Fruit fly (Drosophila melanogaster): Measurements from ENCODE around the gene Nufip.

The Nufip gene

dm6 chr3L:18790630-18791167 is 42.5 kb upstream of the Nufip start:
- peak; percentile 96 for TF ChIP-seq CG12605 (GFP tag; IDR thresholded peaks at IDR 0.05)
- TF ChIP-seq gl (tag; optimal IDR thresholded peaks at IDR 0.05): peak; percentile 91
- peak; percentile 69 for TF ChIP-seq CG8159 (tag; optimal IDR thresholded peaks at IDR 0.05)
- TF ChIP-seq D1 (tag; optimal IDR thresholded peaks at IDR 0.05): no peak
- peak; percentile 81 for TF ChIP-seq Ets98B (GFP tag; IDR thresholded peaks at IDR 0.05)
- no peak for TF ChIP-seq EcR (GFP tag; optimal IDR thresholded peaks at IDR 0.05)
- TF ChIP-seq rn (GFP tag; IDR thresholded peaks at IDR 0.05): peak; percentile 75
- no peak for TF ChIP-seq CG10348 (GFP tag; IDR thresholded peaks at IDR 0.05)
- TF ChIP-seq CG32121 (GFP tag; IDR thresholded peaks at IDR 0.05): peak; percentile 79
- TF ChIP-seq Pif1B (GFP tag; optimal IDR thresholded peaks at IDR 0.05): peak; percentile 27
- TF ChIP-seq CG34367 (tag; optimal IDR thresholded peaks at IDR 0.05): peak; percentile 77
- TF ChIP-seq CG13204 (GFP tag; optimal IDR thresholded peaks at IDR 0.05): peak; percentile 80
- TF ChIP-seq CG15710 (tag; optimal IDR thresholded peaks at IDR 0.05): peak; percentile 66
- TF ChIP-seq fd96Ca (GFP tag; IDR thresholded peaks at IDR 0.05): peak; percentile 71; the same call in 2 of the 3 replicates
- TF ChIP-seq Pif1A (GFP tag; optimal IDR thresholded peaks at IDR 0.05): peak; percentile 83
- TF ChIP-seq CG4496 (GFP tag; IDR thresholded peaks at IDR 0.05): peak; percentile 89
- peak; percentile 53 for TF ChIP-seq CG9948 (tag; optimal IDR thresholded peaks at IDR 0.05)
- peak; percentile 71 for TF ChIP-seq CG8301 (tag; optimal IDR thresholded peaks at IDR 0.05)
- TF ChIP-seq Snoo (tag; optimal IDR thresholded peaks at IDR 0.05): peak; percentile 36
- peak; percentile 81 for TF ChIP-seq CG14655 (GFP tag; optimal IDR thresholded peaks at IDR 0.05)
- TF ChIP-seq CG17806 (tag; optimal IDR thresholded peaks at IDR 0.05): peak; percentile 63

DNA sequence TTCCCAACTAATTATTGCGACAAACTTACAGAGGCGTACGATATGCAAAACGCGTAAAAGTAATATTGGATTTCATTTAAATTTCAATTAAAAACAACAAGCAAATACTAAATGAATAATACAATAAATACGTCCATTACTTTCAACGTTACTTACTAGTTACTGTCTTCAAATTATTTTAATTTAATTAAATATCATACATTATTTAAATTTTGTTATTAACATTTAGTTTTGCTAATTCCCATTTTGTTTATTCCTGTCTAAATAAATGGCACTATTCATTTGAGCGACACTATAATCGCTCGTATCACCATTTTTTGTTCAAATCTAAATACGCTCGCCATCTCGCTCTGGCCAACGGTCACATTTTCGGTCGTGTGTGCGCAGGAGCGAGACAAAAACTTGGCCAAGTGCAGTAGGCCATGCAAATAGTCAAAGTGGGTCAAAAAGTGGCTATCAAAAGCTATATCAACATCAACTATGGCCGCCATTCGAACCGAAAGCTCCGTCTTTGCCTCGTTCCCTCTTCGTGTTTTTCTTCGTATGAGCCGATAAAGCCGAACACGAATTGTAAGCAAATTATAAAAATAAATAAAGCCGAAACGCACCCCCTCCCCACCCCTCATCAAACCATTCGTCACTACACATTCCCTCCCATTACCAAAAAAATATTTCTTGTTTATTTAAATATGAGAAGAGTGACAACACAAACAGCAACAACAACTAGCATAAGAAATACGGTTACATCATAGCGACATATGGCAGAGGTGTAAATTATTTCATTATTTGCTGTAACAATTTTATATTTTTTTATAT is 41.2 kb upstream of the Nufip start:
- no peak for TF ChIP-seq Snoo (tag; optimal IDR thresholded peaks at IDR 0.05)
- no peak for TF ChIP-seq Pif1B (GFP tag; optimal IDR thresholded peaks at IDR 0.05)
- TF ChIP-seq CG15710 (tag; optimal IDR thresholded peaks at IDR 0.05): no peak
- TF ChIP-seq CG17806 (tag; optimal IDR thresholded peaks at IDR 0.05): no peak
- TF ChIP-seq D1 (tag; optimal IDR thresholded peaks at IDR 0.05): no peak
- TF ChIP-seq CG14655 (GFP tag; optimal IDR thresholded peaks at IDR 0.05): no peak
- TF ChIP-seq Ets98B (GFP tag; IDR thresholded peaks at IDR 0.05): no peak; the same call in 1 of the 2 replicates
- peak; percentile 20; the same call in 1 of the 2 replicates for TF ChIP-seq CG12605 (GFP tag; IDR thresholded peaks at IDR 0.05)
- TF ChIP-seq CG10348 (GFP tag; IDR thresholded peaks at IDR 0.05): no peak
- no peak for TF ChIP-seq CG8301 (tag; optimal IDR thresholded peaks at IDR 0.05)
- no peak for TF ChIP-seq CG34367 (tag; optimal IDR thresholded peaks at IDR 0.05)
- TF ChIP-seq EcR (GFP tag; optimal IDR thresholded peaks at IDR 0.05): no peak
- no peak for TF ChIP-seq CG9948 (tag; optimal IDR thresholded peaks at IDR 0.05)
- no peak for TF ChIP-seq gl (tag; optimal IDR thresholded peaks at IDR 0.05)
- peak; percentile 43; the same call in 1 of the 3 replicates for TF ChIP-seq CG4496 (GFP tag; IDR thresholded peaks at IDR 0.05)
- TF ChIP-seq CG32121 (GFP tag; IDR thresholded peaks at IDR 0.05): peak; percentile 80
- peak; percentile 77 for TF ChIP-seq fd96Ca (GFP tag; IDR thresholded peaks at IDR 0.05)
- TF ChIP-seq CG13204 (GFP tag; optimal IDR thresholded peaks at IDR 0.05): no peak
- 0 out of 2 replicates have a peak, but pooled peaks have one; percentile 6 for TF ChIP-seq rn (GFP tag; IDR thresholded peaks at IDR 0.05)
- no peak for TF ChIP-seq CG8159 (tag; optimal IDR thresholded peaks at IDR 0.05)
- no peak for TF ChIP-seq Pif1A (GFP tag; optimal IDR thresholded peaks at IDR 0.05)

dm6 chr3L:18787882-18788281 is 39.7 kb upstream of the Nufip start:
- TF ChIP-seq gl (tag; optimal IDR thresholded peaks at IDR 0.05): no peak
- TF ChIP-seq CG12605 (GFP tag; IDR thresholded peaks at IDR 0.05): no peak
- TF ChIP-seq fd96Ca (GFP tag; IDR thresholded peaks at IDR 0.05): no peak
- no peak for TF ChIP-seq CG13204 (GFP tag; optimal IDR thresholded peaks at IDR 0.05)

dm6 chr3L:18786427-18787104 is 38.4 kb upstream of the Nufip start:
- TF ChIP-seq CG8159 (tag; optimal IDR thresholded peaks at IDR 0.05): no peak
- no peak for TF ChIP-seq CG13204 (GFP tag; optimal IDR thresholded peaks at IDR 0.05)
- no peak; the same call in 1 of the 2 replicates for TF ChIP-seq rn (GFP tag; IDR thresholded peaks at IDR 0.05)
- no peak for TF ChIP-seq gl (tag; optimal IDR thresholded peaks at IDR 0.05)
- TF ChIP-seq fd96Ca (GFP tag; IDR thresholded peaks at IDR 0.05): peak; percentile 80
- TF ChIP-seq CG34367 (tag; optimal IDR thresholded peaks at IDR 0.05): no peak
- TF ChIP-seq CG15710 (tag; optimal IDR thresholded peaks at IDR 0.05): no peak
- TF ChIP-seq D1 (tag; optimal IDR thresholded peaks at IDR 0.05): no peak
- TF ChIP-seq CG9948 (tag; optimal IDR thresholded peaks at IDR 0.05): no peak
- no peak for TF ChIP-seq CG17806 (tag; optimal IDR thresholded peaks at IDR 0.05)
- peak; percentile 87 for TF ChIP-seq CG32121 (GFP tag; IDR thresholded peaks at IDR 0.05)
- peak; percentile 23 for TF ChIP-seq CG8301 (tag; optimal IDR thresholded peaks at IDR 0.05)
- TF ChIP-seq Pif1A (GFP tag; optimal IDR thresholded peaks at IDR 0.05): no peak
- peak; percentile 64 for TF ChIP-seq CG12605 (GFP tag; IDR thresholded peaks at IDR 0.05)
- no peak for TF ChIP-seq Pif1B (GFP tag; optimal IDR thresholded peaks at IDR 0.05)
- no peak for TF ChIP-seq CG10348 (GFP tag; IDR thresholded peaks at IDR 0.05)
- no peak for TF ChIP-seq EcR (GFP tag; optimal IDR thresholded peaks at IDR 0.05)
- TF ChIP-seq Ets98B (GFP tag; IDR thresholded peaks at IDR 0.05): peak; percentile 83
- peak; percentile 50 for TF ChIP-seq CG14655 (GFP tag; optimal IDR thresholded peaks at IDR 0.05)
- TF ChIP-seq CG4496 (GFP tag; IDR thresholded peaks at IDR 0.05): peak; percentile 65; the same call in 2 of the 3 replicates
- TF ChIP-seq Snoo (tag; optimal IDR thresholded peaks at IDR 0.05): no peak

DNA sequence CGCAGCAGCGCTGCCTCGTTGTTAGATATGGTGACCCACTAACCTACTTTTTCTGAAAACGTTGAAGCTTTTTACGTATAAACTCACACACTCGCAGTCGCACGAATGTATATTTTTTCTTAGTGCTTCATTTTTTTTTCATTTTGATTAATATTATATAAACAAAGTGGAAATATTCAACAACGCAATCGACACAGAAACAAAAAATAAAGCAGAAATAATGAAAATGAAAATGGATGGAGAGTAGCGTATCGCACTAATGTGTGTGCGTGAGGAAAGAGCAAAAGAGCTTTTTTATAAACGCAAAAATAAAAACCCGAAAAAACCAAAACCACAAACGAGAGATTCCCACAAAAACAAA is 37.9 kb upstream of the Nufip start:
- no peak for TF ChIP-seq D1 (tag; optimal IDR thresholded peaks at IDR 0.05)
- no peak for TF ChIP-seq CG17806 (tag; optimal IDR thresholded peaks at IDR 0.05)
- TF ChIP-seq CG8159 (tag; optimal IDR thresholded peaks at IDR 0.05): no peak
- no peak for TF ChIP-seq Snoo (tag; optimal IDR thresholded peaks at IDR 0.05)
- TF ChIP-seq CG12605 (GFP tag; IDR thresholded peaks at IDR 0.05): no peak
- no peak for TF ChIP-seq rn (GFP tag; IDR thresholded peaks at IDR 0.05)
- TF ChIP-seq gl (tag; optimal IDR thresholded peaks at IDR 0.05): no peak
- TF ChIP-seq CG15710 (tag; optimal IDR thresholded peaks at IDR 0.05): no peak
- TF ChIP-seq fd96Ca (GFP tag; IDR thresholded peaks at IDR 0.05): no peak
- no peak for TF ChIP-seq EcR (GFP tag; optimal IDR thresholded peaks at IDR 0.05)
- TF ChIP-seq CG10348 (GFP tag; IDR thresholded peaks at IDR 0.05): no peak
- no peak for TF ChIP-seq Pif1B (GFP tag; optimal IDR thresholded peaks at IDR 0.05)
- no peak for TF ChIP-seq CG8301 (tag; optimal IDR thresholded peaks at IDR 0.05)
- TF ChIP-seq Pif1A (GFP tag; optimal IDR thresholded peaks at IDR 0.05): no peak
- TF ChIP-seq Ets98B (GFP tag; IDR thresholded peaks at IDR 0.05): no peak
- TF ChIP-seq CG14655 (GFP tag; optimal IDR thresholded peaks at IDR 0.05): no peak
